Worm (Caenorhabditis elegans) whole organism, late embryonic: Measurements from ENCODE around the gene nlp-35.

Experiments
- C38D4.7 ChIP-seq: fragments of 200-800 bp; sonication (Bioruptor generic); optimal IDR thresholded peaks from 2 replicates; lab custom pipeline; 2018; ENCODE audit warnings: mild to moderate bottlenecking, missing genetic modification characterization, moderate library complexity, missing compliant biosample characterization
- F13H6.1 ChIP-seq: sonication (generic microtip); optimal IDR thresholded peaks from 2 replicates; lab custom pipeline; 2016; ENCODE audit warnings: missing genetic modification characterization, missing compliant biosample characterization
- ahr-1 ChIP-seq: sonication (generic microtip); optimal IDR thresholded peaks from 2 replicates; lab custom pipeline; 2016; ENCODE audit warnings: missing genetic modification characterization, missing compliant biosample characterization
- ceh-14 ChIP-seq: sonication (generic microtip); optimal IDR thresholded peaks from 2 replicates; lab custom pipeline; 2016; ENCODE audit warnings: missing genotype, missing genetic modification characterization, missing compliant biosample characterization
- ceh-2 ChIP-seq: sonication (generic microtip); optimal IDR thresholded peaks from 2 replicates; lab custom pipeline; 2016; ENCODE audit warnings: missing genotype, missing genetic modification characterization, missing compliant biosample characterization
- ceh-24 ChIP-seq: sonication (generic microtip); optimal IDR thresholded peaks from 2 replicates; lab custom pipeline; 2016; ENCODE audit warnings: mild to moderate bottlenecking, missing genetic modification characterization, missing compliant biosample characterization
- ceh-31 ChIP-seq: sonication (generic microtip); optimal IDR thresholded peaks from 2 replicates; lab custom pipeline; 2016; ENCODE audit warnings: missing genetic modification characterization, missing compliant biosample characterization
- ceh-45 ChIP-seq: fragments of 200-800 bp; sonication (Bioruptor generic); IDR thresholded peaks from 2 replicates; pipeline ENCODE4 v1.3.6; 2022; ENCODE audit warnings: missing genetic modification reagents, missing genetic modification characterization, missing compliant biosample characterization
- ceh-48 ChIP-seq: sonication (generic microtip); optimal IDR thresholded peaks from 2 replicates; lab custom pipeline; 2016; ENCODE audit warnings: missing genetic modification characterization, inconsistent platforms, missing compliant biosample characterization
- ceh-6 ChIP-seq: fragments of 200-800 bp; sonication (Bioruptor generic); optimal IDR thresholded peaks from 2 replicates; lab custom pipeline; 2018; ENCODE audit warnings: mild to moderate bottlenecking, missing genetic modification characterization, missing compliant biosample characterization
- ceh-9 ChIP-seq: sonication (generic microtip); optimal IDR thresholded peaks from 2 replicates; lab custom pipeline; 2016; ENCODE audit warnings: mild to moderate bottlenecking, missing genetic modification characterization, inconsistent platforms, missing compliant biosample characterization
- che-1 ChIP-seq: sonication (generic microtip); optimal IDR thresholded peaks from 2 replicates; lab custom pipeline; 2016; ENCODE audit warnings: mild to moderate bottlenecking, missing genetic modification characterization, missing compliant biosample characterization
- dve-1 ChIP-seq: sonication (generic microtip); optimal IDR thresholded peaks from 2 replicates; lab custom pipeline; 2017; ENCODE audit warnings: antibody characterized with exemption, mild to moderate bottlenecking, missing genetic modification characterization, missing compliant biosample characterization
- elt-2 ChIP-seq: sonication (generic microtip); optimal IDR thresholded peaks from 2 replicates; lab custom pipeline; 2016; ENCODE audit warnings: missing genetic modification reagents, missing genetic modification characterization, missing compliant biosample characterization
- fkh-10 ChIP-seq: fragments of 150-350 bp; optimal IDR thresholded peaks from 2 replicates; lab custom pipeline; 2014; ENCODE audit warnings: missing biosample characterization, missing genetic modification reagents, missing genetic modification characterization
- gmeb-2 ChIP-seq: sonication (generic microtip); optimal IDR thresholded peaks from 2 replicates; lab custom pipeline; 2016; ENCODE audit warnings: missing genetic modification characterization, inconsistent platforms, missing compliant biosample characterization
- hlh-13 ChIP-seq: fragments of 200-800 bp; sonication (Bioruptor generic); optimal IDR thresholded peaks from 2 replicates; lab custom pipeline; 2018; ENCODE audit warnings: mild to moderate bottlenecking, missing genetic modification characterization, missing compliant biosample characterization
- hlh-30 ChIP-seq: sonication (generic microtip); optimal IDR thresholded peaks from 2 replicates; lab custom pipeline; 2017; ENCODE audit warnings: antibody characterized with exemption, missing genetic modification characterization, missing compliant biosample characterization; ENCODE audit not compliant: insufficient read depth
- lim-6 ChIP-seq: sonication (generic microtip); optimal IDR thresholded peaks from 2 replicates; lab custom pipeline; 2016; ENCODE audit warnings: missing genetic modification characterization, missing compliant biosample characterization
- madf-2 ChIP-seq: sonication (generic microtip); optimal IDR thresholded peaks from 2 replicates; lab custom pipeline; 2017; ENCODE audit warnings: missing genetic modification characterization, missing compliant biosample characterization
- nfya-1 ChIP-seq: sonication (generic microtip); optimal IDR thresholded peaks from 2 replicates; lab custom pipeline; 2017; ENCODE audit warnings: missing genetic modification characterization, mild to moderate bottlenecking, missing compliant biosample characterization, antibody characterized with exemption, moderate library complexity
- npax-4 ChIP-seq: sonication (generic microtip); optimal IDR thresholded peaks from 2 replicates; lab custom pipeline; 2016; ENCODE audit warnings: missing genetic modification characterization, missing compliant biosample characterization
- odd-2 ChIP-seq: sonication (generic microtip); optimal IDR thresholded peaks from 2 replicates; lab custom pipeline; 2017; ENCODE audit warnings: antibody characterized with exemption, mild to moderate bottlenecking, missing genetic modification characterization, missing compliant biosample characterization
- pat-9 ChIP-seq: fragments of 200-800 bp; sonication (Bioruptor generic); optimal IDR thresholded peaks from 2 replicates; lab custom pipeline; 2018; ENCODE audit warnings: mild to moderate bottlenecking, missing genetic modification characterization, moderate library complexity, missing compliant biosample characterization
- pqm-1 ChIP-seq: sonication (generic microtip); optimal IDR thresholded peaks from 2 replicates; lab custom pipeline; 2016; ENCODE audit warnings: missing genetic modification characterization, missing compliant biosample characterization
- pros-1 ChIP-seq: fragments of 150-350 bp; optimal IDR thresholded peaks from 2 replicates; lab custom pipeline; 2014; ENCODE audit warnings: missing biosample characterization, missing genetic modification reagents, missing genetic modification characterization
- ref-2 ChIP-seq: sonication (generic microtip); optimal IDR thresholded peaks from 2 replicates; lab custom pipeline; 2016; ENCODE audit warnings: missing genetic modification characterization, missing compliant biosample characterization
- rnt-1 ChIP-seq: sonication (generic microtip); optimal IDR thresholded peaks from 2 replicates; lab custom pipeline; 2016; ENCODE audit warnings: missing genetic modification characterization, missing compliant biosample characterization
- sox-2 ChIP-seq: fragments of 200-800 bp; sonication (Bioruptor generic); IDR thresholded peaks from 2 replicates; pipeline ENCODE4 v1.3.6; 2022; ENCODE audit warnings: missing genetic modification reagents, missing genetic modification characterization, missing compliant biosample characterization
- sox-4 ChIP-seq: sonication (generic microtip); optimal IDR thresholded peaks from 2 replicates; lab custom pipeline; 2017; ENCODE audit warnings: mild to moderate bottlenecking, missing genetic modification characterization, inconsistent platforms, missing compliant biosample characterization
- tbx-7 ChIP-seq: sonication (generic microtip); optimal IDR thresholded peaks from 2 replicates; lab custom pipeline; 2016; ENCODE audit warnings: missing genotype, missing genetic modification characterization, missing compliant biosample characterization
- unc-3 ChIP-seq, 2 experiments: fragments of 200-800 bp in 1 of 2; sonication (Bioruptor generic) in 1 of 2; sonication (generic microtip) in 1 of 2; conservative IDR thresholded peaks in 1 of 2; optimal IDR thresholded peaks in 1 of 2; 2 replicates each; pipeline versions ENCODE4 v1.3.6 to Lab custom; 2016 to 2022; ENCODE audit warnings: missing compliant biosample characterization in 2 of 2, missing genetic modification characterization in 2 of 2, missing genetic modification reagents in 1 of 2
- unc-55 ChIP-seq: sonication (generic microtip); optimal IDR thresholded peaks from 2 replicates; lab custom pipeline; 2017; ENCODE audit warnings: missing biosample characterization, missing genetic modification reagents, missing genetic modification characterization
- zip-5 ChIP-seq: sonication (generic microtip); optimal IDR thresholded peaks from 2 replicates; lab custom pipeline; 2016; ENCODE audit warnings: missing genetic modification characterization, missing compliant biosample characterization

nlp-35 gene

ce11 chrIV:9523139-9523538 lies 4.4 kb upstream of the nlp-35 start:
- TF ChIP-seq gmeb-2 (tag; lab: Kevin White, UChicago) (no peak), che-1 (tag; lab: Kevin White, UChicago) (no peak), dve-1 (tag; lab: Kevin White, UChicago) (no peak), ceh-31 (tag; lab: Kevin White, UChicago) (peak; percentile 52)

ce11 chrIV:9520629-9521028 lies 1.9 kb upstream of the nlp-35 start:
- TF ChIP-seq che-1 (tag; lab: Kevin White, UChicago) (no peak), pqm-1 (no peak), fkh-10 (GFP tag; lab: Kevin White, UChicago) (no peak), C38D4.7 (GFP tag; lab: Kevin White, UChicago) (no peak), elt-2 (peak; percentile 52)

DNA sequence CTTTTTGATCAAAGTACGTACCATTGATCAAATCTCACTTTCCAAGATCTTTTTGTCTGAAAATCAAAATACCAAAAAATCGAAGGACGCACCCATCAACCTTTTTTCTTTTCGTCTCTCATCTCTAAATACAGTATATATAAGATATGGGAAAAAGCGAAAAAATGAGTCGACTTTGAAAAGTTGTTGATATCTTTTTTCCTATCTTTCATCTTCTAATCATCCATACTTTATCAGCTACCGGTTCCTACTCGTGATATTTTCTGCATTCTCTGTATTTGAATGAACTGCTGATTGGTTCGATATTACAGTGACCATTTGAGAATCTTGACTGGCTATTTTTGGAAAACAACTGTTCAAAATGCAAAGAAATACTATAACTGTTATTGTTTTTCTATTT lies 1.9 kb downstream of the nlp-35 start, which contains the start of gene C33A12.19:
C33A12.19 (plus strand) TSS at position 169 of the 400 bp plus-strand sequence.
- TF ChIP-seq pat-9 (tag; lab: Kevin White, UChicago), result no peak
- no peak for TF ChIP-seq hlh-13
- TF ChIP-seq nfya-1 (tag; lab: Kevin White, UChicago), result no peak
- TF ChIP-seq lim-6 (tag; lab: Kevin White, UChicago), result no peak
- no peak for TF ChIP-seq ceh-14 (tag; lab: Kevin White, UChicago)
- no peak for TF ChIP-seq sox-4 (tag; lab: Kevin White, UChicago)
- TF ChIP-seq zip-5 (tag; lab: Kevin White, UChicago), result no peak
- TF ChIP-seq odd-2 (tag; lab: Kevin White, UChicago), result no peak
- TF ChIP-seq pros-1 (tag; lab: Kevin White, UChicago), result no peak
- no peak for TF ChIP-seq madf-2 (tag; lab: Kevin White, UChicago)
- TF ChIP-seq unc-3 (GFP tag; conservative IDR thresholded peaks at IDR 0.05; lab: Robert Waterston, UW), result no peak
- TF ChIP-seq unc-3 (tag; optimal IDR thresholded peaks at IDR 0.05; lab: Kevin White, UChicago), result no peak
- TF ChIP-seq ceh-48 (tag; lab: Kevin White, UChicago), result no peak
- no peak for TF ChIP-seq npax-4 (tag; lab: Kevin White, UChicago)
- no peak for TF ChIP-seq ref-2 (tag; lab: Kevin White, UChicago)

DNA sequence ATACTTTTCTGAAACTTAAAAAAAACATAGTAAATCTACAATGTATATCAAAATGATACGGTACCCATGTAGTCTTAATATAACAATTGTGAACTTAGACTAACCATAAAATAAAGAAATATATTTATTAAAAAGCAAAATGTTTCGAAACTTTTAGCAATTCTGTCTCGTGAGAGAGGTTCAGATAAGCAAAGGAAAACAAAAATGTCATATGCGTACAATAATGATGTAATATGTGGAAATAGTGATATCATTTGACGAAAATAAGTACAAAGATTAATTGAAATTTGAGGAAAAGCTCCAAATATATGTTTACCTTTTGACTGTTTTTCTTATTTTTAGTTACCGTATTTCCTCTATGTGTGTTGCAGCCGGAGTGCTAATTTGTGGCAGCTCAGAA lies 4.6 kb downstream of the nlp-35 start:
- TF ChIP-seq che-1 (tag; lab: Kevin White, UChicago) (no peak), ahr-1 (tag; lab: Kevin White, UChicago) (no peak), ceh-24 (tag; lab: Kevin White, UChicago) (no peak), ceh-2 (tag; lab: Kevin White, UChicago) (no peak), F13H6.1 (tag; lab: Kevin White, UChicago) (no peak), ceh-45 (GFP tag; lab: Robert Waterston, UW) (no peak), ceh-9 (tag; lab: Kevin White, UChicago) (no peak), ceh-6 (GFP tag; lab: Kevin White, UChicago) (no peak), gmeb-2 (tag; lab: Kevin White, UChicago) (no peak), unc-55 (GFP tag; lab: Kevin White, UChicago) (no peak)

ce11 chrIV:9513360-9513777 lies 5.4 kb downstream of the nlp-35 start:
- no peak for TF ChIP-seq tbx-7 (tag; lab: Kevin White, UChicago)
- peak; percentile 76 for TF ChIP-seq hlh-30 (tag; lab: Kevin White, UChicago)
- TF ChIP-seq rnt-1 (tag; lab: Kevin White, UChicago), result peak; percentile 15
- no peak for TF ChIP-seq sox-2 (GFP tag; lab: Robert Waterston, UW)
